Fruit fly (Drosophila melanogaster) whole organism, embryonic: Measurements from ENCODE around the gene CG9132.

ENCODE experiments used
- Ada2b ChIP-seq: fragments of 200-800 bp; sonication (Bioruptor generic); IDR thresholded peaks from 2 replicates; pipeline ENCODE4 v1.3.6; 2022; ENCODE audit warnings: missing biosample characterization, missing genetic modification characterization
- Bdp1 ChIP-seq: fragments of 200-800 bp; sonication (Bioruptor generic); optimal IDR thresholded peaks from 3 replicates; lab custom pipeline; 2016; ENCODE audit warnings: missing biosample characterization, missing genetic modification characterization
- CG10959 ChIP-seq: fragments of 200-800 bp; sonication (Bioruptor generic); IDR thresholded peaks from 2 replicates; pipeline ENCODE4 v1.3.6; 2022; ENCODE audit warnings: missing biosample characterization, missing genetic modification characterization
- CG10979 ChIP-seq: fragments of 200-800 bp; sonication (Bioruptor generic); optimal IDR thresholded peaks from 2 replicates; lab custom pipeline; 2018; ENCODE audit warnings: missing biosample characterization, mild to moderate bottlenecking, missing genetic modification characterization, moderate library complexity
- CG11093 ChIP-seq: fragments of 200-800 bp; sonication (Bioruptor generic); IDR thresholded peaks from 3 replicates; pipeline ENCODE4 v1.3.6; 2022; ENCODE audit warnings: missing biosample characterization, missing genetic modification characterization
- CG11247 ChIP-seq: fragments of 200-800 bp; sonication (Bioruptor generic); IDR thresholded peaks from 2 replicates; pipeline ENCODE4 v1.3.6; 2022; ENCODE audit warnings: missing biosample characterization, missing genetic modification characterization
- CG11456 ChIP-seq: fragments of 200-800 bp; sonication (Bioruptor generic); IDR thresholded peaks from 3 replicates; pipeline ENCODE4 v1.3.6; 2022; ENCODE audit warnings: missing biosample characterization, missing genetic modification characterization
- CG13123 ChIP-seq: fragments of 200-800 bp; sonication (Bioruptor generic); optimal IDR thresholded peaks from 2 replicates; lab custom pipeline; 2016; ENCODE audit warnings: missing biosample characterization, missing genetic modification characterization
- CG13296 ChIP-seq: fragments of 200-800 bp; sonication (Bioruptor generic); optimal IDR thresholded peaks from 3 replicates; lab custom pipeline; 2018; ENCODE audit warnings: missing biosample characterization, mild to moderate bottlenecking, missing genetic modification characterization
- CG13624 ChIP-seq: fragments of 200-800 bp; sonication (Bioruptor generic); optimal IDR thresholded peaks from 2 replicates; lab custom pipeline; 2016; ENCODE audit warnings: missing biosample characterization, missing genetic modification characterization
- CG14965 ChIP-seq: fragments of 200-800 bp; sonication (Bioruptor generic); optimal IDR thresholded peaks from 2 replicates; lab custom pipeline; 2016; ENCODE audit warnings: missing biosample characterization, missing genetic modification characterization, borderline replicate concordance
- CG15269 ChIP-seq: fragments of 200-800 bp; sonication (Bioruptor generic); optimal IDR thresholded peaks from 2 replicates; lab custom pipeline; 2018; ENCODE audit warnings: missing biosample characterization, mild to moderate bottlenecking, missing genetic modification characterization, moderate library complexity
- CG2712 ChIP-seq: fragments of 200-800 bp; optimal IDR thresholded peaks from 3 replicates; lab custom pipeline; 2019; ENCODE audit warnings: missing biosample characterization, mild to moderate bottlenecking, missing genetic modification characterization, moderate library complexity
- CG31441 ChIP-seq: fragments of 200-800 bp; sonication (Bioruptor generic); IDR thresholded peaks from 2 replicates; pipeline ENCODE4 v1.3.6; 2022; ENCODE audit warnings: missing biosample characterization, missing genetic modification characterization
- CG3838 ChIP-seq: fragments of 200-800 bp; sonication (Bioruptor generic); optimal IDR thresholded peaks from 3 replicates; lab custom pipeline; 2016; ENCODE audit warnings: missing biosample characterization, missing genetic modification characterization
- CG7271 ChIP-seq: fragments of 200-800 bp; sonication (Bioruptor generic); optimal IDR thresholded peaks from 2 replicates; lab custom pipeline; 2018; ENCODE audit warnings: missing biosample characterization, mild to moderate bottlenecking, missing genetic modification characterization, moderate library complexity
- CG7556 ChIP-seq: fragments of 200-800 bp; sonication (Bioruptor generic); optimal IDR thresholded peaks from 2 replicates; lab custom pipeline; 2017; ENCODE audit warnings: missing biosample characterization, mild to moderate bottlenecking, missing genetic modification characterization
- CG7928 ChIP-seq: fragments of 200-800 bp; sonication (Bioruptor generic); optimal IDR thresholded peaks from 2 replicates; lab custom pipeline; 2017; ENCODE audit warnings: missing biosample characterization, mild to moderate bottlenecking, missing genetic modification characterization
- CG8089 ChIP-seq: fragments of 200-800 bp; sonication (Bioruptor generic); optimal IDR thresholded peaks from 3 replicates; lab custom pipeline; 2016; ENCODE audit warnings: missing biosample characterization, missing genetic modification characterization
- CG8281 ChIP-seq: fragments of 200-800 bp; sonication (Bioruptor generic); optimal IDR thresholded peaks from 2 replicates; lab custom pipeline; 2018; ENCODE audit warnings: missing biosample characterization, mild to moderate bottlenecking, missing genetic modification characterization, moderate library complexity
- CG8388 ChIP-seq: fragments of 200-800 bp; sonication (Bioruptor generic); optimal IDR thresholded peaks from 2 replicates; lab custom pipeline; 2019; ENCODE audit warnings: missing biosample characterization, mild to moderate bottlenecking, missing genetic modification characterization, moderate library complexity
- CG9727 ChIP-seq: fragments of 200-800 bp; sonication (Bioruptor generic); optimal IDR thresholded peaks from 3 replicates; lab custom pipeline; 2017; ENCODE audit warnings: missing biosample characterization, mild to moderate bottlenecking, missing genetic modification characterization
- CHES-1-like ChIP-seq: fragments of 200-800 bp; sonication (Bioruptor generic); optimal IDR thresholded peaks from 2 replicates; lab custom pipeline; 2016; ENCODE audit warnings: missing biosample characterization, missing genetic modification characterization
- CTCF ChIP-seq: fragments of 200-800 bp; sonication (Bioruptor generic); optimal IDR thresholded peaks from 2 replicates; lab custom pipeline; 2017; ENCODE audit warnings: missing biosample characterization, mild to moderate bottlenecking, missing genetic modification characterization, moderate library complexity
- D19A ChIP-seq: fragments of 200-800 bp; optimal IDR thresholded peaks from 3 replicates; lab custom pipeline; 2019; ENCODE audit warnings: missing biosample characterization, mild to moderate bottlenecking, missing genetic modification characterization, moderate library complexity
- Dad ChIP-seq: fragments of 200-800 bp; sonication (Bioruptor generic); optimal IDR thresholded peaks from 3 replicates; lab custom pipeline; 2016; ENCODE audit warnings: missing biosample characterization, missing genetic modification characterization
- Hr3 ChIP-seq: fragments of 200-800 bp; sonication (Bioruptor generic); optimal IDR thresholded peaks from 3 replicates; lab custom pipeline; 2016; ENCODE audit warnings: missing biosample characterization, missing genetic modification characterization
- Lim3 ChIP-seq: fragments of 200-800 bp; sonication (Bioruptor generic); IDR thresholded peaks from 2 replicates; pipeline ENCODE4 v1.3.6; 2022; ENCODE audit warnings: missing biosample characterization, missing genetic modification characterization
- Pdp1 ChIP-seq, 2 experiments: fragments of 200-800 bp; sonication (Bioruptor generic); optimal IDR thresholded peaks; 3 replicates each; lab custom pipeline; 2016; ENCODE audit warnings: missing biosample characterization in 2 of 2, missing genetic modification characterization in 2 of 2, mild to moderate bottlenecking in 1 of 2, moderate library complexity in 1 of 2
- Ptx1 ChIP-seq: fragments of 200-800 bp; sonication (Bioruptor generic); IDR thresholded peaks from 2 replicates; pipeline ENCODE4 v1.3.6; 2022; ENCODE audit warnings: missing biosample characterization, missing genetic modification characterization
- ap ChIP-seq: fragments of 200-800 bp; sonication (Bioruptor generic); IDR thresholded peaks from 2 replicates; pipeline ENCODE4 v1.3.6; 2022; ENCODE audit warnings: missing biosample characterization, missing genetic modification characterization
- dmrt99B ChIP-seq: fragments of 200-800 bp; sonication (Bioruptor generic); optimal IDR thresholded peaks from 2 replicates; lab custom pipeline; 2018; ENCODE audit warnings: missing biosample characterization, mild to moderate bottlenecking, missing genetic modification characterization, moderate library complexity
- dysf ChIP-seq: fragments of 200-800 bp; sonication (Bioruptor generic); IDR thresholded peaks from 3 replicates; pipeline ENCODE4 v1.3.6; 2022; ENCODE audit warnings: missing biosample characterization, missing genetic modification characterization
- emc ChIP-seq: fragments of 200-800 bp; sonication (Bioruptor generic); optimal IDR thresholded peaks from 2 replicates; lab custom pipeline; 2016; ENCODE audit warnings: missing biosample characterization, missing genetic modification characterization
- esg ChIP-seq: fragments of 200-800 bp; sonication (Bioruptor generic); conservative IDR thresholded peaks from 2 replicates; pipeline ENCODE4 v1.3.6; 2022; ENCODE audit warnings: missing biosample characterization, missing genetic modification characterization
- exex ChIP-seq: fragments of 200-800 bp; sonication (Bioruptor generic); optimal IDR thresholded peaks from 4 replicates; lab custom pipeline; 2018; ENCODE audit warnings: missing biosample characterization, mild to moderate bottlenecking, missing genetic modification characterization, moderate library complexity
- fd96Cb ChIP-seq: fragments of 200-800 bp; sonication (Bioruptor generic); optimal IDR thresholded peaks from 2 replicates; lab custom pipeline; 2018; ENCODE audit warnings: missing biosample characterization, mild to moderate bottlenecking, missing genetic modification characterization, moderate library complexity
- gce ChIP-seq: fragments of 200-800 bp; sonication (Bioruptor generic); IDR thresholded peaks from 3 replicates; pipeline ENCODE4 v1.3.6; 2022; ENCODE audit warnings: missing biosample characterization, missing genetic modification characterization
- hbn ChIP-seq: fragments of 200-800 bp; sonication (Bioruptor generic); IDR thresholded peaks from 2 replicates; pipeline ENCODE4 v1.3.6; 2022; ENCODE audit warnings: missing biosample characterization, missing genetic modification characterization; ENCODE audit not compliant: partially characterized antibody
- ind ChIP-seq: fragments of 200-800 bp; sonication (Bioruptor generic); optimal IDR thresholded peaks from 3 replicates; lab custom pipeline; 2016; ENCODE audit warnings: missing biosample characterization, missing genetic modification characterization
- knrl ChIP-seq: fragments of 200-800 bp; sonication (Bioruptor generic); IDR thresholded peaks from 3 replicates; pipeline ENCODE4 v1.3.6; 2022; ENCODE audit warnings: missing biosample characterization, missing genetic modification characterization; ENCODE audit not compliant: partially characterized antibody
- mld ChIP-seq: fragments of 200-800 bp; sonication (Bioruptor generic); IDR thresholded peaks from 3 replicates; pipeline ENCODE4 v1.3.6; 2022; ENCODE audit warnings: missing biosample characterization, missing genetic modification characterization; ENCODE audit not compliant: partially characterized antibody
- pan ChIP-seq, 4 experiments: fragments of >200 bp in 3 of 4; fragments of 200-800 bp in 1 of 4; sonication (Bioruptor generic) in 1 of 4; optimal IDR thresholded peaks in 3 of 4; IDR thresholded peaks in 1 of 4; 2 replicates each; pipeline versions ENCODE4 v1.3.6 to Lab custom; 2017 to 2022; ENCODE audit warnings: missing biosample characterization in 2 of 4, missing genetic modification characterization in 2 of 4, mixed read lengths in 1 of 4
- phol ChIP-seq: fragments of 200-800 bp; sonication (Bioruptor generic); optimal IDR thresholded peaks from 3 replicates; lab custom pipeline; 2018; ENCODE audit warnings: missing biosample characterization, mild to moderate bottlenecking, missing genetic modification characterization, moderate library complexity
- ro ChIP-seq: fragments of 200-800 bp; sonication (Bioruptor generic); IDR thresholded peaks from 2 replicates; pipeline ENCODE4 v1.3.6; 2022; ENCODE audit warnings: missing biosample characterization, missing genetic modification characterization
- row ChIP-seq: fragments of 200-800 bp; sonication (Bioruptor generic); IDR thresholded peaks from 3 replicates; pipeline ENCODE4 v1.3.6; 2022; ENCODE audit warnings: missing biosample characterization, missing genetic modification characterization
- salm ChIP-seq: fragments of 200-800 bp; sonication (Bioruptor generic); optimal IDR thresholded peaks from 2 replicates; lab custom pipeline; 2018; ENCODE audit warnings: missing biosample characterization, mild to moderate bottlenecking, missing genetic modification characterization
- seq ChIP-seq: fragments of 200-800 bp; sonication (Bioruptor generic); IDR thresholded peaks from 2 replicates; pipeline ENCODE4 v1.3.6; 2022; ENCODE audit warnings: missing biosample characterization, missing genetic modification characterization
- slou ChIP-seq: fragments of 200-800 bp; sonication (Bioruptor generic); optimal IDR thresholded peaks from 3 replicates; lab custom pipeline; 2016; ENCODE audit warnings: missing biosample characterization, missing genetic modification characterization
- sob ChIP-seq: fragments of 200-800 bp; sonication (Bioruptor generic); IDR thresholded peaks from 2 replicates; pipeline ENCODE4 v1.3.6; 2022; ENCODE audit warnings: missing biosample characterization, missing genetic modification characterization
- vvl ChIP-seq: fragments of 200-800 bp; sonication (Bioruptor generic); IDR thresholded peaks from 2 replicates; pipeline ENCODE4 v1.3.6; 2022; ENCODE audit warnings: missing biosample characterization, missing genetic modification characterization
- z ChIP-seq: fragments of 200-800 bp; sonication (Bioruptor generic); IDR thresholded peaks from 3 replicates; pipeline ENCODE4 v1.3.6; 2022; ENCODE audit warnings: missing biosample characterization, missing genetic modification characterization

The CG9132 gene

DNA sequence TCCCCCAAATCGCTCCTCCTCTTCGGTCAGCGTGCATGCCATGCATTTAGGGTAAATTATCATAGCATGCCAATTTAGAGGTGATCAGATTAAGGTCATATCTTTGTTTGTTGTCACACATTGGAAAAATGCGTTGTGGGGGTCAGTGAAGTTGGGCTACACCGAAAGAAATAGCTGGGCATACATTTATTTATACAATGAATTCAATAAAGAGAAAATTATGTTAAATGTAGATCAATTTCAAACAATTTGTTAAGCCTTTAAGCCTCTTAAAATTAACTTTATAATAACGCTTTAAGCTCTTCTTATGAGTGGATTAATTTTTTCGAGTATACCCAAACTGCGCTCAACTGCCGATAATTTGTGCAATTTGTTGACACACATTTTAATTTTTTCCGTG, 13.8 kb upstream of the CG9132 start (continued):
- TF ChIP-seq gce (GFP tag; lab: Robert Waterston, UW), result no peak
- no peak for TF ChIP-seq seq
- TF ChIP-seq z, result no peak
- TF ChIP-seq CG15269 (tag; lab: Kevin White, UChicago), result peak; percentile 8
- TF ChIP-seq CG14965 (GFP tag; lab: Kevin White, UChicago), result no peak
- no peak for TF ChIP-seq CG31441
- no peak for TF ChIP-seq Pdp1 (GFP tag; optimal IDR thresholded peaks at IDR 0.05; lab: Kevin White, UChicago)
- TF ChIP-seq Lim3 (GFP tag; lab: Robert Waterston, UW), result no peak
- TF ChIP-seq CTCF, result no peak
- no peak for TF ChIP-seq mld (GFP tag; lab: Robert Waterston, UW)
- no peak for TF ChIP-seq esg (GFP tag; lab: Robert Waterston, UW)
- no peak for TF ChIP-seq vvl (GFP tag; lab: Robert Waterston, UW)
- 0 out of 3 replicates have a peak, but pooled peaks have one; percentile 30 for TF ChIP-seq dysf
- no peak for TF ChIP-seq CHES-1-like
- TF ChIP-seq Dad (GFP tag; lab: Kevin White, UChicago), result no peak

DNA sequence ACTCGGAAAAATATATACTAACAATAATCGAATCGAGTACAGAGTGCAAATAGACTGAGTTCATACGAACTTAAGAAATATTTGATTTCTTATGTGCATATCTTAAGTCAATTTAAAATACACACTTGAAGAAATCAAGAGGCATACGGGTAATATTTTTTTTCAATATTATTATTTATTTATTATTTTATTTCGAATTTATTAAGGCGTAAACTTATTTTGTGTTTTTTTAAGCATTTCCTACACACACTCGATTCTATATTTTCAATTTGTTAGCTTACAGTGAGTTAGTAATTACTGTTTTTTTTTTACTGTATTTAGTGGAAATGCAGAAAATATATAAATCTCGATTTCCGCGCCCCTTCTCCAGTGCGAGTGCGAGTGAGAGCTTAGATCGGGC, 12.7 kb upstream of the CG9132 start:
- TF ChIP-seq CG7556 (GFP tag; lab: Kevin White, UChicago) (peak; percentile 17), ro (no peak), phol (tag; lab: Kevin White, UChicago) (peak; percentile 39), fd96Cb (peak; percentile 36), Hr3 (GFP tag; lab: Kevin White, UChicago) (peak; percentile 17), Ptx1 (peak; percentile 53), D19A (tag; lab: Kevin White, UChicago) (no peak), CG13123 (no peak), CG8089 (GFP tag; lab: Kevin White, UChicago) (no peak), CG9727 (GFP tag; lab: Kevin White, UChicago) (peak; percentile 11), CG7271 (no peak), hbn (GFP tag; lab: Robert Waterston, UW) (no peak), CG10959 (GFP tag; lab: Robert Waterston, UW) (no peak), sob (no peak), CG11247 (GFP tag; lab: Robert Waterston, UW) (no peak), ind (GFP tag; lab: Kevin White, UChicago) (peak; percentile 5), Ada2b (GFP tag; lab: Robert Waterston, UW) (peak; percentile 47; the same call in 1 of the 2 replicates), CG2712 (peak; percentile 45), CG8281 (tag; lab: Kevin White, UChicago) (no peak), pan (optimal IDR thresholded peaks at IDR 0.05; lab: Kevin White, UChicago) (no peak), pan (GFP tag; optimal IDR thresholded peaks at IDR 0.05 in 1 of 2, IDR thresholded peaks at IDR 0.05 in 1 of 2) (peak in 1 of 2 experiments; percentile 39), ap (no peak), CG11093 (no peak), CG8388 (GFP tag; lab: Kevin White, UChicago) (no peak), CG13624 (no peak), Bdp1 (GFP tag; lab: Kevin White, UChicago) (no peak), slou (GFP tag; lab: Kevin White, UChicago) (no peak), CG3838 (GFP tag; lab: Kevin White, UChicago) (no peak), salm (no peak), exex (tag; lab: Kevin White, UChicago) (no peak), CG11456 (GFP tag; lab: Robert Waterston, UW) (0 out of 3 replicates have a peak, but pooled peaks have one; percentile 50), CG10979 (peak; percentile 34), dmrt99B (tag; lab: Kevin White, UChicago) (peak; percentile 55), emc (no peak), CG7928 (GFP tag; lab: Kevin White, UChicago) (no peak), knrl (no peak), row (peak; percentile 52), CG13296 (GFP tag; lab: Kevin White, UChicago) (peak; percentile 7)
